Worm (Caenorhabditis elegans) whole organism, mixed stage, embryonic: ENCODE results near the gene eat-17.
"Not testable (repeated sequence)": the region's sequence is repeated elsewhere in the genome, so short reads cannot be mapped to it uniquely, and the experiment has no call there.

ENCODE experiments used
- M03D4.4 ChIP-seq: sonication (generic microtip); optimal IDR thresholded peaks from 2 replicates; lab custom pipeline; 2017; ENCODE audit warnings: mild to moderate bottlenecking, missing genetic modification characterization, missing compliant biosample characterization
- bed-3 ChIP-seq: fragments of 200-800 bp; sonication (Bioruptor generic); optimal IDR thresholded peaks from 3 replicates; lab custom pipeline; 2018; ENCODE audit warnings: mild to moderate bottlenecking, missing genetic modification characterization, moderate library complexity, missing compliant biosample characterization
- blmp-1 ChIP-seq: fragments of 150-350 bp; optimal IDR thresholded peaks from 2 replicates; lab custom pipeline; 2014; ENCODE audit warnings: missing biosample characterization, missing genetic modification characterization
- ceh-39 ChIP-seq: fragments of 150-350 bp; optimal IDR thresholded peaks from 2 replicates; lab custom pipeline; 2014; ENCODE audit warnings: missing biosample characterization, missing genetic modification characterization
- ceh-43 ChIP-seq: fragments of 200-800 bp; sonication (Bioruptor generic); optimal IDR thresholded peaks from 2 replicates; lab custom pipeline; 2018; ENCODE audit warnings: mild to moderate bottlenecking, missing genetic modification characterization, moderate library complexity, missing compliant biosample characterization
- ceh-83 ChIP-seq: fragments of 200-800 bp; sonication (Bioruptor generic); optimal IDR thresholded peaks from 2 replicates; lab custom pipeline; 2018; ENCODE audit warnings: mild to moderate bottlenecking, missing genetic modification characterization, missing compliant biosample characterization
- ces-1 ChIP-seq: fragments of 150-350 bp; optimal IDR thresholded peaks from 2 replicates; lab custom pipeline; 2014; ENCODE audit warnings: missing biosample characterization, missing genetic modification reagents, missing genetic modification characterization
- cnd-1 ChIP-seq: fragments of 200-800 bp; sonication (Bioruptor generic); optimal IDR thresholded peaks from 2 replicates; lab custom pipeline; 2018; ENCODE audit warnings: mild to moderate bottlenecking, missing genetic modification characterization, missing compliant biosample characterization
- drap-1 ChIP-seq: fragments of 200-800 bp; sonication (Bioruptor generic); optimal IDR thresholded peaks from 3 replicates; lab custom pipeline; 2018; ENCODE audit warnings: mild to moderate bottlenecking, missing genetic modification characterization, missing compliant biosample characterization
- elt-1 ChIP-seq: sonication (generic microtip); optimal IDR thresholded peaks from 2 replicates; lab custom pipeline; 2017; ENCODE audit warnings: missing genetic modification characterization, mild to moderate bottlenecking, missing compliant biosample characterization, antibody characterized with exemption, moderate library complexity, borderline replicate concordance; ENCODE audit not compliant: insufficient read depth
- elt-3 ChIP-seq: fragments of 150-350 bp; optimal IDR thresholded peaks from 2 replicates; lab custom pipeline; 2014; ENCODE audit warnings: missing biosample characterization, missing genetic modification characterization
- flh-1 ChIP-seq: fragments of 200-800 bp; sonication (Bioruptor generic); optimal IDR thresholded peaks from 2 replicates; lab custom pipeline; 2018; ENCODE audit warnings: mild to moderate bottlenecking, missing genetic modification characterization, moderate library complexity, missing compliant biosample characterization
- ham-2 ChIP-seq: fragments of 200-800 bp; sonication (Bioruptor generic); optimal IDR thresholded peaks from 2 replicates; lab custom pipeline; 2018; ENCODE audit warnings: mild to moderate bottlenecking, missing genetic modification characterization, missing compliant biosample characterization
- hlh-1 ChIP-seq: fragments of 150-350 bp; optimal IDR thresholded peaks from 2 replicates; lab custom pipeline; 2014; ENCODE audit warnings: missing biosample characterization, missing genetic modification reagents, missing genetic modification characterization
- lin-13 ChIP-seq: fragments of 150-350 bp; optimal IDR thresholded peaks from 2 replicates; lab custom pipeline; 2014; ENCODE audit warnings: missing biosample characterization, missing genetic modification characterization
- lin-32 ChIP-seq: fragments of 200-800 bp; sonication (Bioruptor generic); optimal IDR thresholded peaks from 2 replicates; lab custom pipeline; 2018; ENCODE audit warnings: mild to moderate bottlenecking, missing genetic modification characterization, missing compliant biosample characterization
- lsy-2 ChIP-seq: fragments of 150-350 bp; optimal IDR thresholded peaks from 2 replicates; lab custom pipeline; 2014; ENCODE audit warnings: missing biosample characterization, missing genetic modification characterization
- mab-5 ChIP-seq: fragments of 150-350 bp; optimal IDR thresholded peaks from 2 replicates; lab custom pipeline; 2014; ENCODE audit warnings: missing biosample characterization, missing genetic modification characterization
- mep-1 ChIP-seq: fragments of 150-350 bp; optimal IDR thresholded peaks from 2 replicates; lab custom pipeline; 2017; ENCODE audit warnings: missing biosample characterization, missing genetic modification reagents, missing genetic modification characterization, inconsistent platforms
- mls-2 ChIP-seq: sonication (generic microtip); optimal IDR thresholded peaks from 2 replicates; lab custom pipeline; 2016; ENCODE audit warnings: mild to moderate bottlenecking, missing genetic modification characterization, moderate library complexity, missing compliant biosample characterization
- nhr-12 ChIP-seq: fragments of 150-350 bp; optimal IDR thresholded peaks from 2 replicates; lab custom pipeline; 2014; ENCODE audit warnings: missing biosample characterization, missing genetic modification characterization
- nhr-2 ChIP-seq: fragments of 150-350 bp; optimal IDR thresholded peaks from 2 replicates; lab custom pipeline; 2014; ENCODE audit warnings: missing biosample characterization, missing genetic modification characterization
- nhr-237 ChIP-seq: fragments of 150-350 bp; optimal IDR thresholded peaks from 2 replicates; lab custom pipeline; 2014; ENCODE audit warnings: missing biosample characterization, missing genetic modification characterization
- nhr-28 ChIP-seq: fragments of 150-350 bp; optimal IDR thresholded peaks from 2 replicates; lab custom pipeline; 2014; ENCODE audit warnings: missing biosample characterization, missing genetic modification characterization
- nhr-76 ChIP-seq: sonication (generic microtip); optimal IDR thresholded peaks from 2 replicates; lab custom pipeline; 2017; ENCODE audit warnings: missing biosample characterization, missing genetic modification characterization
- pha-4 ChIP-seq: fragments of 150-350 bp; optimal IDR thresholded peaks from 2 replicates; lab custom pipeline; 2018; ENCODE audit warnings: missing biosample characterization, missing genetic modification reagents, missing genetic modification characterization
- sem-2 ChIP-seq: fragments of 200-800 bp; sonication (Bioruptor generic); optimal IDR thresholded peaks from 2 replicates; lab custom pipeline; 2018; ENCODE audit warnings: mild to moderate bottlenecking, missing genetic modification characterization, missing compliant biosample characterization
- snpc-4 ChIP-seq: fragments of 150-350 bp; optimal IDR thresholded peaks from 2 replicates; lab custom pipeline; 2014; ENCODE audit warnings: missing biosample characterization, missing genetic modification characterization
- sptf-1 ChIP-seq: sonication (generic microtip); optimal IDR thresholded peaks from 2 replicates; lab custom pipeline; 2017; ENCODE audit warnings: mild to moderate bottlenecking, missing genetic modification characterization, moderate library complexity, missing compliant biosample characterization
- tbx-8 ChIP-seq: fragments of 200-800 bp; sonication (Bioruptor generic); optimal IDR thresholded peaks from 2 replicates; lab custom pipeline; 2018; ENCODE audit warnings: mild to moderate bottlenecking, missing genetic modification characterization, moderate library complexity, missing compliant biosample characterization
- unc-120 ChIP-seq: sonication (generic microtip); optimal IDR thresholded peaks from 2 replicates; lab custom pipeline; 2017; ENCODE audit warnings: missing genetic modification characterization, missing compliant biosample characterization; ENCODE audit not compliant: poor library complexity, severe bottlenecking
- unc-39 ChIP-seq: fragments of 150-350 bp; optimal IDR thresholded peaks from 2 replicates; lab custom pipeline; 2014; ENCODE audit warnings: missing biosample characterization, missing genetic modification characterization
- unc-62 ChIP-seq: fragments of 150-350 bp; optimal IDR thresholded peaks from 2 replicates; lab custom pipeline; 2014; ENCODE audit warnings: missing biosample characterization, missing genetic modification reagents, missing genetic modification characterization
- zip-8 ChIP-seq: fragments of 150-350 bp; optimal IDR thresholded peaks from 2 replicates; lab custom pipeline; 2014; ENCODE audit warnings: missing biosample characterization, missing genetic modification characterization
- ztf-11 ChIP-seq: fragments of 150-350 bp; optimal IDR thresholded peaks from 2 replicates; lab custom pipeline; 2014; ENCODE audit warnings: missing biosample characterization, missing genetic modification characterization

The eat-17 gene

ce11 chrX:16456659-16457058, 40.0 kb upstream of the eat-17 start, which contains the start of gene nas-39:
Gene nas-39 (plus strand): TSS chrX:16456927.
- TF ChIP-seq cnd-1 (tag; lab: Kevin White, UChicago) (no peak), mab-5 (tag; lab: Kevin White, UChicago) (no peak), mls-2 (no peak), nhr-12 (tag; lab: Kevin White, UChicago) (no peak), blmp-1 (tag; lab: Kevin White, UChicago) (no peak), bed-3 (GFP tag; lab: Kevin White, UChicago) (no peak), snpc-4 (no peak), mep-1 (tag; lab: Kevin White, UChicago) (no peak), ces-1 (GFP tag; lab: Kevin White, UChicago) (no peak), nhr-28 (tag; lab: Kevin White, UChicago) (no peak), ceh-39 (tag; lab: Kevin White, UChicago) (no peak), unc-62 (GFP tag; lab: Kevin White, UChicago) (no peak), sptf-1 (no peak), nhr-237 (tag; lab: Kevin White, UChicago) (no peak), unc-120 (no peak), unc-39 (tag; lab: Kevin White, UChicago) (no peak), ceh-83 (GFP tag; lab: Kevin White, UChicago) (no peak), tbx-8 (GFP tag; lab: Kevin White, UChicago) (no peak)

ce11 chrX:16451642-16452041, 35.0 kb upstream of the eat-17 start, which contains the start of gene F38E9.4:
Gene F38E9.4 (plus strand): TSS chrX:16451942.
- not testable (repeated sequence) for TF ChIP-seq mls-2; ceh-83 (GFP tag; lab: Kevin White, UChicago); ztf-11
- TF ChIP-seq, all 35 proteins: peak for 0; not testable (repeated sequence) for 35

ce11 chrX:16451124-16451523, 34.5 kb upstream of the eat-17 start:
- TF ChIP-seq snpc-4 (no peak), nhr-237 (tag; lab: Kevin White, UChicago) (no peak), nhr-76 (tag; lab: Kevin White, UChicago) (no peak), nhr-28 (tag; lab: Kevin White, UChicago) (no peak), unc-39 (tag; lab: Kevin White, UChicago) (no peak), M03D4.4 (no peak), pha-4 (tag; lab: Kevin White, UChicago) (no peak), bed-3 (GFP tag; lab: Kevin White, UChicago) (no peak)

- no peak for TF ChIP-seq sem-2
- peak; percentile 53 for TF ChIP-seq sptf-1
- TF ChIP-seq cnd-1 (tag; lab: Kevin White, UChicago), result peak; percentile 17
- TF ChIP-seq pha-4 (tag; lab: Kevin White, UChicago), result peak; percentile 37
- peak; percentile 21 for TF ChIP-seq mls-2
- TF ChIP-seq, all 35 proteins: peak for 4
These were observed 30.5 kb upstream of the eat-17 start for ce11 chrX:16447116-16447515.

- TF ChIP-seq elt-3 (tag; lab: Kevin White, UChicago) (no peak), ceh-43 (GFP tag; lab: Kevin White, UChicago) (no peak), drap-1 (peak; percentile 70), lin-32 (GFP tag; lab: Kevin White, UChicago) (no peak), sptf-1 (peak; percentile 82), mab-5 (tag; lab: Kevin White, UChicago) (no peak), unc-39 (tag; lab: Kevin White, UChicago) (no peak), unc-62 (GFP tag; lab: Kevin White, UChicago) (peak; percentile 91), unc-120 (peak; percentile 94), hlh-1 (tag; lab: Kevin White, UChicago) (peak; percentile 58), mep-1 (tag; lab: Kevin White, UChicago) (peak; percentile 63), flh-1 (no peak), ceh-39 (tag; lab: Kevin White, UChicago) (no peak), nhr-28 (tag; lab: Kevin White, UChicago) (no peak), tbx-8 (GFP tag; lab: Kevin White, UChicago) (no peak), nhr-12 (tag; lab: Kevin White, UChicago) (no peak), ztf-11 (peak; percentile 63), lin-13 (peak; percentile 29), snpc-4 (no peak), blmp-1 (tag; lab: Kevin White, UChicago) (no peak), nhr-76 (tag; lab: Kevin White, UChicago) (no peak), zip-8 (no peak), nhr-2 (tag; lab: Kevin White, UChicago) (no peak), nhr-237 (tag; lab: Kevin White, UChicago) (peak; percentile 38), sem-2 (no peak), M03D4.4 (peak; percentile 67), ceh-83 (GFP tag; lab: Kevin White, UChicago) (no peak), elt-1 (tag; lab: Kevin White, UChicago) (no peak), ces-1 (GFP tag; lab: Kevin White, UChicago) (peak; percentile 63), lsy-2 (no peak), ham-2 (peak; percentile 83), pha-4 (tag; lab: Kevin White, UChicago) (peak; percentile 56), bed-3 (GFP tag; lab: Kevin White, UChicago) (no peak), mls-2 (peak; percentile 77), cnd-1 (tag; lab: Kevin White, UChicago) (peak; percentile 63)
These were observed 29.2 kb upstream of the eat-17 start, which contains the start of gene twf-2 for ce11 chrX:16445793-16446248. Gene twf-2 (plus strand): TSS chrX:16446197.
